Fruit fly (Drosophila melanogaster) whole organism, embryonic: Measurements from ENCODE around the gene cpb.

Source experiments
- Ada2b ChIP-seq: fragments of 200-800 bp; sonication (Bioruptor generic); IDR thresholded peaks from 2 replicates; pipeline ENCODE4 v1.3.6; 2022; ENCODE audit warnings: missing biosample characterization, missing genetic modification characterization
- BtbVII ChIP-seq: fragments of 200-800 bp; sonication (Bioruptor generic); optimal IDR thresholded peaks from 3 replicates; lab custom pipeline; 2017; ENCODE audit warnings: missing biosample characterization, mild to moderate bottlenecking, missing genetic modification characterization
- CG1024 ChIP-seq: fragments of 200-800 bp; sonication (Bioruptor generic); IDR thresholded peaks from 2 replicates; pipeline ENCODE4 v1.3.6; 2022; ENCODE audit warnings: missing biosample characterization, missing genetic modification characterization
- CG11456 ChIP-seq: fragments of 200-800 bp; sonication (Bioruptor generic); IDR thresholded peaks from 3 replicates; pipeline ENCODE4 v1.3.6; 2022; ENCODE audit warnings: missing biosample characterization, missing genetic modification characterization
- CG12219 ChIP-seq: fragments of 200-800 bp; sonication (Bioruptor generic); optimal IDR thresholded peaks from 3 replicates; lab custom pipeline; 2018; ENCODE audit warnings: missing biosample characterization, mild to moderate bottlenecking, missing genetic modification characterization
- CG12659 ChIP-seq: fragments of 200-800 bp; sonication (Bioruptor generic); optimal IDR thresholded peaks from 3 replicates; lab custom pipeline; 2017; ENCODE audit warnings: mild to moderate bottlenecking, missing biosample characterization, missing genetic modification reagents, missing genetic modification characterization
- CG13624 ChIP-seq: fragments of 200-800 bp; sonication (Bioruptor generic); optimal IDR thresholded peaks from 2 replicates; lab custom pipeline; 2016; ENCODE audit warnings: missing biosample characterization, missing genetic modification characterization
- CG1603 ChIP-seq: fragments of 200-800 bp; sonication (Bioruptor generic); optimal IDR thresholded peaks from 2 replicates; lab custom pipeline; 2019; ENCODE audit warnings: missing biosample characterization, mild to moderate bottlenecking, missing genetic modification characterization, moderate library complexity
- CG17359 ChIP-seq: fragments of 200-800 bp; sonication (Bioruptor generic); optimal IDR thresholded peaks from 3 replicates; lab custom pipeline; 2018; ENCODE audit warnings: missing biosample characterization, mild to moderate bottlenecking, missing genetic modification characterization, moderate library complexity
- CG3281 ChIP-seq: fragments of 200-800 bp; sonication (Bioruptor generic); optimal IDR thresholded peaks from 3 replicates; lab custom pipeline; 2017; ENCODE audit warnings: missing biosample characterization, mild to moderate bottlenecking, missing genetic modification characterization
- CG34376 ChIP-seq: fragments of 200-800 bp; sonication (Bioruptor generic); optimal IDR thresholded peaks from 2 replicates; lab custom pipeline; 2018; ENCODE audit warnings: missing biosample characterization, mild to moderate bottlenecking, missing genetic modification characterization
- CG43689 ChIP-seq: fragments of 200-800 bp; sonication (Bioruptor generic); IDR thresholded peaks from 2 replicates; pipeline ENCODE4 v1.3.6; 2022; ENCODE audit warnings: missing biosample characterization, missing genetic modification characterization
- CG4854 ChIP-seq: fragments of 200-800 bp; sonication (Bioruptor generic); optimal IDR thresholded peaks from 2 replicates; lab custom pipeline; 2016; ENCODE audit warnings: missing biosample characterization, missing genetic modification characterization, inconsistent platforms
- CG6683 ChIP-seq: fragments of 200-800 bp; sonication (Bioruptor generic); optimal IDR thresholded peaks from 2 replicates; lab custom pipeline; 2017; ENCODE audit warnings: missing biosample characterization, mild to moderate bottlenecking, missing genetic modification characterization, missing genetic modification reagents
- CG6813 ChIP-seq: fragments of 200-800 bp; sonication (Bioruptor generic); optimal IDR thresholded peaks from 2 replicates; lab custom pipeline; 2017; ENCODE audit warnings: missing biosample characterization, missing genetic modification characterization, mild to moderate bottlenecking, moderate library complexity, missing genetic modification reagents
- CG7556 ChIP-seq: fragments of 200-800 bp; sonication (Bioruptor generic); optimal IDR thresholded peaks from 2 replicates; lab custom pipeline; 2017; ENCODE audit warnings: missing biosample characterization, mild to moderate bottlenecking, missing genetic modification characterization
- CG8089 ChIP-seq: fragments of 200-800 bp; sonication (Bioruptor generic); optimal IDR thresholded peaks from 3 replicates; lab custom pipeline; 2016; ENCODE audit warnings: missing biosample characterization, missing genetic modification characterization
- CG9876 ChIP-seq: fragments of 200-800 bp; sonication (Bioruptor generic); optimal IDR thresholded peaks from 2 replicates; lab custom pipeline; 2016; ENCODE audit warnings: missing biosample characterization, missing genetic modification characterization
- CkIIα-i1 ChIP-seq: fragments of 200-800 bp; sonication (Bioruptor generic); IDR thresholded peaks from 2 replicates; pipeline ENCODE4 v1.3.6; 2022; ENCODE audit warnings: missing biosample characterization, missing genetic modification characterization
- Fer1 ChIP-seq: fragments of 200-800 bp; sonication (Bioruptor generic); optimal IDR thresholded peaks from 2 replicates; lab custom pipeline; 2017; ENCODE audit warnings: missing biosample characterization, mild to moderate bottlenecking, missing genetic modification characterization
- Gug ChIP-seq: fragments of 200-800 bp; sonication (Bioruptor generic); IDR thresholded peaks from 4 replicates; pipeline ENCODE4 v1.3.6; 2022; ENCODE audit warnings: missing biosample characterization, missing genetic modification characterization
- Hr3 ChIP-seq: fragments of 200-800 bp; sonication (Bioruptor generic); optimal IDR thresholded peaks from 3 replicates; lab custom pipeline; 2016; ENCODE audit warnings: missing biosample characterization, missing genetic modification characterization
- Lpt ChIP-seq: fragments of >200 bp; optimal IDR thresholded peaks from 2 replicates; lab custom pipeline; 2018; ENCODE audit warnings: missing biosample characterization, missing genetic modification characterization
- MESR4 ChIP-seq: fragments of 200-800 bp; sonication (Bioruptor generic); optimal IDR thresholded peaks from 2 replicates; lab custom pipeline; 2018; ENCODE audit warnings: missing biosample characterization, mild to moderate bottlenecking, missing genetic modification characterization, moderate library complexity
- Opbp ChIP-seq: fragments of 200-800 bp; sonication (Bioruptor generic); IDR thresholded peaks from 3 replicates; pipeline ENCODE4 v1.3.6; 2022; ENCODE audit warnings: missing biosample characterization, missing genetic modification characterization; ENCODE audit not compliant: partially characterized antibody
- Ravus ChIP-seq: fragments of 200-800 bp; sonication (Bioruptor generic); IDR thresholded peaks from 2 replicates; pipeline ENCODE4 v1.3.6; 2022; ENCODE audit warnings: missing biosample characterization, missing genetic modification characterization
- Sox100B ChIP-seq: fragments of 200-800 bp; sonication (Bioruptor generic); optimal IDR thresholded peaks from 3 replicates; lab custom pipeline; 2018; ENCODE audit warnings: missing biosample characterization, mild to moderate bottlenecking, missing genetic modification characterization
- Trl ChIP-seq, 3 experiments: fragments of >200 bp in 2 of 3; fragments of 200-800 bp in 1 of 3; sonication (Bioruptor generic) in 1 of 3; optimal IDR thresholded peaks; 2 replicates in 1 of 3; 3 replicates in 2 of 3; lab custom pipeline; 2016 to 2017; ENCODE audit warnings: missing biosample characterization in 1 of 3, missing genetic modification characterization in 1 of 3
- bab2 ChIP-seq: fragments of 200-800 bp; sonication (Bioruptor generic); optimal IDR thresholded peaks from 2 replicates; lab custom pipeline; 2016; ENCODE audit warnings: missing biosample characterization, missing genetic modification characterization
- ci ChIP-seq: fragments of 200-800 bp; sonication (Bioruptor generic); IDR thresholded peaks from 3 replicates; pipeline ENCODE4 v1.3.6; 2022; ENCODE audit warnings: missing biosample characterization, missing genetic modification characterization
- crc ChIP-seq: fragments of 200-800 bp; sonication (Bioruptor generic); optimal IDR thresholded peaks from 2 replicates; lab custom pipeline; 2016; ENCODE audit warnings: missing biosample characterization, missing genetic modification characterization
- crol ChIP-seq: fragments of 200-800 bp; sonication (Bioruptor generic); IDR thresholded peaks from 2 replicates; pipeline ENCODE4 v1.3.6; 2022; ENCODE audit warnings: missing biosample characterization, missing genetic modification characterization
- crp ChIP-seq, 2 experiments: fragments of 200-800 bp; sonication (Bioruptor generic); optimal IDR thresholded peaks; 2 replicates in 1 of 2; 3 replicates in 1 of 2; lab custom pipeline; 2017; ENCODE audit warnings: missing biosample characterization in 2 of 2, missing genetic modification characterization in 2 of 2, mild to moderate bottlenecking in 1 of 2, moderate library complexity in 1 of 2
- dpn ChIP-seq, 2 experiments: fragments of 200-800 bp; sonication (Bioruptor generic); optimal IDR thresholded peaks; 3 replicates each; lab custom pipeline; 2016; ENCODE audit warnings: missing biosample characterization in 2 of 2, missing genetic modification characterization in 2 of 2
- exex ChIP-seq: fragments of 200-800 bp; sonication (Bioruptor generic); optimal IDR thresholded peaks from 4 replicates; lab custom pipeline; 2018; ENCODE audit warnings: missing biosample characterization, mild to moderate bottlenecking, missing genetic modification characterization, moderate library complexity
- ind ChIP-seq: fragments of 200-800 bp; sonication (Bioruptor generic); optimal IDR thresholded peaks from 3 replicates; lab custom pipeline; 2016; ENCODE audit warnings: missing biosample characterization, missing genetic modification characterization
- lov ChIP-seq, 2 experiments: fragments of 200-800 bp in 1 of 2; fragments of >200 bp in 1 of 2; sonication (Bioruptor generic) in 1 of 2; IDR thresholded peaks in 1 of 2; optimal IDR thresholded peaks in 1 of 2; 2 replicates in 1 of 2; 3 replicates in 1 of 2; pipeline versions ENCODE4 v1.3.6 to Lab custom; 2017 to 2022; ENCODE audit warnings: missing biosample characterization in 1 of 2, missing genetic modification characterization in 1 of 2
- mam ChIP-seq: fragments of 200-800 bp; sonication (Bioruptor generic); optimal IDR thresholded peaks from 3 replicates; lab custom pipeline; 2016; ENCODE audit warnings: missing biosample characterization, missing genetic modification characterization
- nmo ChIP-seq: fragments of 200-800 bp; sonication (Bioruptor generic); optimal IDR thresholded peaks from 2 replicates; lab custom pipeline; 2018; ENCODE audit warnings: missing biosample characterization, mild to moderate bottlenecking, missing genetic modification characterization, moderate library complexity
- rib ChIP-seq: fragments of 200-800 bp; sonication (Bioruptor generic); IDR thresholded peaks from 2 replicates; pipeline ENCODE4 v1.3.6; 2022; ENCODE audit warnings: missing biosample characterization, missing genetic modification characterization
- seq ChIP-seq: fragments of 200-800 bp; sonication (Bioruptor generic); IDR thresholded peaks from 2 replicates; pipeline ENCODE4 v1.3.6; 2022; ENCODE audit warnings: missing biosample characterization, missing genetic modification characterization
- sisA ChIP-seq: fragments of 200-800 bp; sonication (Bioruptor generic); IDR thresholded peaks from 2 replicates; pipeline ENCODE4 v1.3.6; 2022; ENCODE audit warnings: missing biosample characterization, missing genetic modification characterization
- tll ChIP-seq, 2 experiments: fragments of 200-800 bp in 1 of 2; fragments of >200 bp in 1 of 2; sonication (Bioruptor generic) in 1 of 2; optimal IDR thresholded peaks; 2 replicates each; lab custom pipeline; 2017 to 2019; ENCODE audit warnings: missing biosample characterization in 2 of 2, missing genetic modification characterization in 2 of 2, mild to moderate bottlenecking in 1 of 2, moderate library complexity in 1 of 2
- unpg ChIP-seq: fragments of 200-800 bp; sonication (Bioruptor generic); optimal IDR thresholded peaks from 3 replicates; lab custom pipeline; 2018; ENCODE audit warnings: missing biosample characterization, mild to moderate bottlenecking, missing genetic modification characterization, moderate library complexity
- vnd ChIP-seq: fragments of 200-800 bp; sonication (Bioruptor generic); IDR thresholded peaks from 3 replicates; pipeline ENCODE4 v1.3.6; 2022; ENCODE audit warnings: missing biosample characterization, missing genetic modification characterization; ENCODE audit not compliant: partially characterized antibody
- yki ChIP-seq: fragments of >200 bp; optimal IDR thresholded peaks from 3 replicates; lab custom pipeline; 2018
- zen2 ChIP-seq: fragments of 200-800 bp; sonication (Bioruptor generic); IDR thresholded peaks from 3 replicates; pipeline ENCODE4 v1.3.6; 2022; ENCODE audit warnings: missing biosample characterization, missing genetic modification characterization; ENCODE audit not compliant: partially characterized antibody

cpb gene

DNA sequence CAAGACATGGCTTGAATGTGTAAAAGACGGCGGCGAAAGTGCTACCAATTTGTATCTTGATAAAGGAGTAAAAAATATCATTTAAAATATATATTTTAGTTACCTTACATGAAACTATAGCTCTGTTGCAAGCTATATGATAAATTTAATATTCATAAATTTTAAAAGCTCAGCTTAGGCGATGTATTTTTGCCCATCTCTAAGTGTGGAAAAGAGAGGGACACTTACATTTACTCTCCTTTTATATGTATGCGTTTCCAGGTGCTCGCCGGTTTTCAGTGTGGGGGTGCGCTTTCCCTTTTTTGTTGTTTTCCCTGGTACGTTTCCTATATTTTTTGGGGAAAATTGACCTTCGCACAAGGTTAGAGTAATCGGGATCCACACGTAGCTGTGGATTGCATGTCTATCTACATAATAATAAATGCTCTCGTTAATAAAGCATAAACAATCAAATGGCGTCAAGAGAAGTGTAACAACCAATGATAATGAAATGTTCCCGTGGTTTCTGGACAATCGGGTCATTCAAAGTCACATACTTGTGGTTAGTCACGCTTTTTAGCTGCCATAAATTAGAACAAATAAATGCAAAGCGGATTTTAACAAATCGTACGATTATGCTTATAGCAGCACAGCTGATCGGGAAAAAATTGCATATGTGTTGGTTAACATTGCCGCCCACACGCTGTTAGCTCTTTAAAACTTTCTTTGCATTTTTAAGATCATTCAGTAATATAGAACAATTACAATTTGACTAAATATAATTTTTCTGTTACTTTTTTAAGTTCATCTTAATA, 23.3 kb downstream of the cpb start (continued):
- TF ChIP-seq Lpt (no peak), vnd (GFP tag; lab: Robert Waterston, UW) (peak; percentile 94), Ravus (GFP tag; lab: Robert Waterston, UW) (peak; percentile 74), exex (tag; lab: Kevin White, UChicago) (peak; percentile 86), seq (GFP tag; lab: Robert Waterston, UW) (peak; percentile 97), CG12659 (peak; percentile 99), Hr3 (GFP tag; lab: Kevin White, UChicago) (peak; percentile 97), yki (lab: Kevin White, UChicago) (no peak), CG43689 (GFP tag; lab: Robert Waterston, UW) (peak; percentile 89), Gug (GFP tag; lab: Robert Waterston, UW) (peak; percentile 90), mam (peak; percentile 89), crp (GFP tag; optimal IDR thresholded peaks at IDR 0.05; lab: Kevin White, UChicago) (no peak), BtbVII (peak; percentile 97), Sox100B (GFP tag; lab: Kevin White, UChicago) (peak; percentile 99), lov (optimal IDR thresholded peaks at IDR 0.05; lab: Kevin White, UChicago) (no peak), lov (GFP tag; IDR thresholded peaks at IDR 0.05; lab: Robert Waterston, UW) (peak; percentile 80), Opbp (GFP tag; lab: Robert Waterston, UW) (peak; percentile 56; the same call in 2 of the 3 replicates), CG1024 (GFP tag; lab: Robert Waterston, UW) (peak; percentile 72), dpn (GFP tag; optimal IDR thresholded peaks at IDR 0.05; lab: Kevin White, UChicago) (peak; percentile 79 to 98), sisA (peak; percentile 95), Fer1 (GFP tag; lab: Kevin White, UChicago) (peak; percentile 98), CG7556 (GFP tag; lab: Kevin White, UChicago) (peak; percentile 99), MESR4 (GFP tag; lab: Kevin White, UChicago) (peak; percentile 17), Ada2b (GFP tag; lab: Robert Waterston, UW) (peak; percentile 96), unpg (GFP tag; lab: Kevin White, UChicago) (peak; percentile 98), CG6813 (peak; percentile 92), crol (no peak; the same call in none of the 2 replicates), tll (GFP tag; optimal IDR thresholded peaks at IDR 0.05; lab: Kevin White, UChicago) (peak in 1 of 2 experiments; percentile 40), nmo (GFP tag; lab: Kevin White, UChicago) (peak; percentile 98), CG13624 (peak; percentile 79), rib (GFP tag; lab: Robert Waterston, UW) (peak; percentile 97), Trl (optimal IDR thresholded peaks at IDR 0.05; lab: Kevin White, UChicago) (peak; percentile 57 to 79), Trl (GFP tag; optimal IDR thresholded peaks at IDR 0.05; lab: Kevin White, UChicago) (peak; percentile 80), CkIIα-i1 (no peak), CG4854 (GFP tag; lab: Kevin White, UChicago) (peak; percentile 92), CG9876 (GFP tag; lab: Kevin White, UChicago) (peak; percentile 25), crc (GFP tag; lab: Kevin White, UChicago) (no peak), CG17359 (tag; lab: Kevin White, UChicago) (peak; percentile 92), CG12219 (peak; percentile 95), CG34376 (GFP tag; lab: Kevin White, UChicago) (peak; percentile 100), ci (GFP tag; lab: Robert Waterston, UW) (peak; percentile 97), bab2 (peak; percentile 89), CG1603 (tag; lab: Kevin White, UChicago) (peak; percentile 46), CG11456 (GFP tag; lab: Robert Waterston, UW) (peak; percentile 97), ind (GFP tag; lab: Kevin White, UChicago) (peak; percentile 95), zen2 (no peak; the same call in 2 of the 3 replicates), CG8089 (peak; percentile 62), CG6683 (GFP tag; lab: Kevin White, UChicago) (peak; percentile 93), CG3281 (GFP tag; lab: Kevin White, UChicago) (no peak)
